Fruit fly (Drosophila melanogaster) whole organism, embryonic: ENCODE results near the gene pix.

Experiments
- Awh ChIP-seq: fragments of 200-800 bp; sonication (Bioruptor generic); IDR thresholded peaks from 2 replicates; pipeline ENCODE4, ENCODE4 v1.3.6; 2022; ENCODE audit warnings: missing biosample characterization, missing genetic modification characterization
- C15 ChIP-seq: fragments of 200-800 bp; sonication (Bioruptor generic); IDR thresholded peaks from 3 replicates; pipeline ENCODE4 v1.3.6; 2022; ENCODE audit warnings: missing biosample characterization, missing genetic modification characterization
- CG10147 ChIP-seq: fragments of 200-800 bp; sonication (Bioruptor generic); optimal IDR thresholded peaks from 2 replicates; lab custom pipeline; 2019; ENCODE audit warnings: missing biosample characterization, mild to moderate bottlenecking, missing genetic modification characterization, moderate library complexity
- CG1024 ChIP-seq: fragments of 200-800 bp; sonication (Bioruptor generic); IDR thresholded peaks from 2 replicates; pipeline ENCODE4 v1.3.6; 2022; ENCODE audit warnings: missing biosample characterization, missing genetic modification characterization
- CG10959 ChIP-seq: fragments of 200-800 bp; sonication (Bioruptor generic); IDR thresholded peaks from 2 replicates; pipeline ENCODE4 v1.3.6; 2022; ENCODE audit warnings: missing biosample characterization, missing genetic modification characterization
- CG11695 ChIP-seq: fragments of 200-800 bp; sonication (Bioruptor generic); IDR thresholded peaks from 3 replicates; pipeline ENCODE4 v1.3.6; 2022; ENCODE audit warnings: missing biosample characterization, missing genetic modification characterization
- CG12391 ChIP-seq: fragments of 200-800 bp; sonication (Bioruptor generic); optimal IDR thresholded peaks from 3 replicates; lab custom pipeline; 2018; ENCODE audit warnings: missing biosample characterization, mild to moderate bottlenecking, missing genetic modification characterization, moderate library complexity
- CG12659 ChIP-seq: fragments of 200-800 bp; sonication (Bioruptor generic); optimal IDR thresholded peaks from 3 replicates; lab custom pipeline; 2017; ENCODE audit warnings: mild to moderate bottlenecking, missing biosample characterization, missing genetic modification reagents, missing genetic modification characterization
- CG14667 ChIP-seq: fragments of 200-800 bp; sonication (Bioruptor generic); IDR thresholded peaks from 2 replicates; pipeline ENCODE4 v1.3.6; 2022; ENCODE audit warnings: missing biosample characterization, missing genetic modification characterization
- CG1602 ChIP-seq: fragments of 200-800 bp; sonication (Bioruptor generic); optimal IDR thresholded peaks from 3 replicates; lab custom pipeline; 2016; ENCODE audit warnings: missing biosample characterization, missing genetic modification characterization
- CG16813 ChIP-seq: fragments of 200-800 bp; sonication (Bioruptor generic); IDR thresholded peaks from 3 replicates; pipeline ENCODE4 v1.3.6; 2022; ENCODE audit warnings: missing biosample characterization, missing genetic modification characterization; ENCODE audit not compliant: partially characterized antibody
- CG17186 ChIP-seq: fragments of 200-800 bp; sonication (Bioruptor generic); optimal IDR thresholded peaks from 3 replicates; lab custom pipeline; 2017; ENCODE audit warnings: missing biosample characterization, missing genetic modification reagents, missing genetic modification characterization
- CG17568 ChIP-seq: fragments of 200-800 bp; sonication (Bioruptor generic); optimal IDR thresholded peaks from 2 replicates; lab custom pipeline; 2018; ENCODE audit warnings: missing biosample characterization, mild to moderate bottlenecking, missing genetic modification characterization, moderate library complexity
- CG17802 ChIP-seq: fragments of 200-800 bp; sonication (Bioruptor generic); optimal IDR thresholded peaks from 2 replicates; lab custom pipeline; 2018; ENCODE audit warnings: missing biosample characterization, mild to moderate bottlenecking, missing genetic modification characterization, moderate library complexity
- CG17912 ChIP-seq: fragments of 200-800 bp; sonication (Bioruptor generic); optimal IDR thresholded peaks from 2 replicates; lab custom pipeline; 2018; ENCODE audit warnings: missing biosample characterization, mild to moderate bottlenecking, missing genetic modification characterization
- CG2202 ChIP-seq: fragments of 200-800 bp; sonication (Bioruptor generic); optimal IDR thresholded peaks from 2 replicates; lab custom pipeline; 2018; ENCODE audit warnings: missing biosample characterization, mild to moderate bottlenecking, missing genetic modification characterization
- CG31388 ChIP-seq: fragments of 200-800 bp; sonication (Bioruptor generic); optimal IDR thresholded peaks from 2 replicates; lab custom pipeline; 2016; ENCODE audit warnings: missing biosample characterization, missing genetic modification characterization
- CG34224 ChIP-seq: fragments of 200-800 bp; sonication (Bioruptor generic); IDR thresholded peaks from 3 replicates; pipeline ENCODE4 v1.3.6; 2022; ENCODE audit warnings: missing biosample characterization, missing genetic modification characterization; ENCODE audit not compliant: partially characterized antibody
- CG4707 ChIP-seq: fragments of 200-800 bp; sonication (Bioruptor generic); optimal IDR thresholded peaks from 2 replicates; lab custom pipeline; 2018; ENCODE audit warnings: missing biosample characterization, mild to moderate bottlenecking, missing genetic modification characterization, moderate library complexity
- CG6272 ChIP-seq: fragments of 200-800 bp; sonication (Bioruptor generic); IDR thresholded peaks from 2 replicates; pipeline ENCODE4 v1.3.6; 2022; ENCODE audit warnings: missing biosample characterization, missing genetic modification characterization
- CG7963 ChIP-seq: fragments of 200-800 bp; sonication (Bioruptor generic); IDR thresholded peaks from 3 replicates; pipeline ENCODE4 v1.3.6; 2022; ENCODE audit warnings: missing biosample characterization, missing genetic modification characterization; ENCODE audit not compliant: partially characterized antibody
- CG8089 ChIP-seq: fragments of 200-800 bp; sonication (Bioruptor generic); optimal IDR thresholded peaks from 3 replicates; lab custom pipeline; 2016; ENCODE audit warnings: missing biosample characterization, missing genetic modification characterization
- D19B ChIP-seq: fragments of 200-800 bp; sonication (Bioruptor generic); optimal IDR thresholded peaks from 2 replicates; lab custom pipeline; 2017; ENCODE audit warnings: missing biosample characterization, mild to moderate bottlenecking, missing genetic modification characterization
- Dfd ChIP-seq, 2 experiments: fragments of >200 bp; optimal IDR thresholded peaks; 2 replicates each; lab custom pipeline; 2017; ENCODE audit warnings: missing biosample characterization in 2 of 2, missing genetic modification characterization in 2 of 2
- Ets65A ChIP-seq: fragments of 200-800 bp; sonication (Bioruptor generic); peaks from one replicate; lab custom pipeline; 2016; ENCODE audit warnings: missing biosample characterization, missing genetic modification characterization
- HLH3B ChIP-seq: fragments of 200-800 bp; sonication (Bioruptor generic); IDR thresholded peaks from 2 replicates; pipeline ENCODE4 v1.3.6; 2022; ENCODE audit warnings: missing biosample characterization, missing genetic modification characterization
- HLH4C ChIP-seq: fragments of 200-800 bp; sonication (Bioruptor generic); IDR thresholded peaks from 3 replicates; pipeline ENCODE4 v1.3.6; 2022; ENCODE audit warnings: missing biosample characterization, missing genetic modification characterization; ENCODE audit not compliant: partially characterized antibody
- Hand ChIP-seq: fragments of 200-800 bp; sonication (Bioruptor generic); optimal IDR thresholded peaks from 2 replicates; lab custom pipeline; 2017; ENCODE audit warnings: mild to moderate bottlenecking, missing biosample characterization, missing genetic modification reagents, missing genetic modification characterization
- Hmx ChIP-seq: fragments of 200-800 bp; sonication (Bioruptor generic); optimal IDR thresholded peaks from 2 replicates; lab custom pipeline; 2016; ENCODE audit warnings: missing biosample characterization, missing genetic modification characterization
- Hr78 ChIP-seq, 2 experiments: fragments of 200-800 bp in 1 of 2; fragments of >200 bp in 1 of 2; sonication (Bioruptor generic) in 1 of 2; optimal IDR thresholded peaks; 2 replicates each; lab custom pipeline; 2017 to 2019; ENCODE audit warnings: missing biosample characterization in 2 of 2, missing genetic modification characterization in 2 of 2, mild to moderate bottlenecking in 1 of 2, moderate library complexity in 1 of 2
- MBD-R2 ChIP-seq: fragments of 200-800 bp; sonication (Bioruptor generic); IDR thresholded peaks from 2 replicates; pipeline ENCODE4 v1.3.6; 2022; ENCODE audit warnings: missing biosample characterization, missing genetic modification characterization
- Mad ChIP-seq: fragments of 200-800 bp; sonication (Bioruptor generic); optimal IDR thresholded peaks from 2 replicates; lab custom pipeline; 2016; ENCODE audit warnings: missing biosample characterization, missing genetic modification characterization
- Scr ChIP-seq: fragments of 200-800 bp; sonication (Bioruptor generic); IDR thresholded peaks from 2 replicates; pipeline ENCODE4 v1.3.6; 2022; ENCODE audit warnings: missing biosample characterization, missing genetic modification characterization; ENCODE audit not compliant: partially characterized antibody
- bab2 ChIP-seq: fragments of 200-800 bp; sonication (Bioruptor generic); optimal IDR thresholded peaks from 2 replicates; lab custom pipeline; 2016; ENCODE audit warnings: missing biosample characterization, missing genetic modification characterization
- bbx ChIP-seq: fragments of 200-800 bp; sonication (Bioruptor generic); IDR thresholded peaks from 2 replicates; pipeline ENCODE4 v1.3.6; 2022; ENCODE audit warnings: missing biosample characterization, missing genetic modification characterization; ENCODE audit not compliant: partially characterized antibody
- bowl ChIP-seq: fragments of 200-800 bp; sonication (Bioruptor generic); IDR thresholded peaks from 2 replicates; pipeline ENCODE4 v1.3.6; 2022; ENCODE audit warnings: missing biosample characterization, missing genetic modification characterization
- fd102C ChIP-seq: fragments of 200-800 bp; sonication (Bioruptor generic); optimal IDR thresholded peaks from 2 replicates; lab custom pipeline; 2018; ENCODE audit warnings: missing biosample characterization, mild to moderate bottlenecking, missing genetic modification characterization, moderate library complexity
- ftz-f1 ChIP-seq: fragments of 200-800 bp; sonication (Bioruptor generic); optimal IDR thresholded peaks from 2 replicates; lab custom pipeline; 2016; ENCODE audit warnings: missing biosample characterization, missing genetic modification characterization
- gfzf ChIP-seq: fragments of 200-800 bp; sonication (Bioruptor generic); optimal IDR thresholded peaks from 2 replicates; lab custom pipeline; 2016; ENCODE audit warnings: missing biosample characterization, mild to moderate bottlenecking, missing genetic modification characterization, moderate library complexity
- hb ChIP-seq: fragments of 200-800 bp; sonication (Bioruptor generic); IDR thresholded peaks from 3 replicates; pipeline ENCODE4 v1.3.6; 2022; ENCODE audit warnings: missing biosample characterization, missing genetic modification characterization; ENCODE audit not compliant: partially characterized antibody
- nerfin-2 ChIP-seq: fragments of 200-800 bp; sonication (Bioruptor generic); IDR thresholded peaks from 2 replicates; pipeline ENCODE4 v1.3.6; 2022; ENCODE audit warnings: missing biosample characterization, missing genetic modification characterization; ENCODE audit not compliant: partially characterized antibody
- peb ChIP-seq: fragments of 200-800 bp; sonication (Bioruptor generic); IDR thresholded peaks from 2 replicates; pipeline ENCODE4 v1.3.6; 2022; ENCODE audit warnings: missing biosample characterization, missing genetic modification characterization
- rib ChIP-seq: fragments of 200-800 bp; sonication (Bioruptor generic); IDR thresholded peaks from 2 replicates; pipeline ENCODE4 v1.3.6; 2022; ENCODE audit warnings: missing biosample characterization, missing genetic modification characterization
- run ChIP-seq: fragments of 200-800 bp; sonication (Bioruptor generic); optimal IDR thresholded peaks from 3 replicates; lab custom pipeline; 2018; ENCODE audit warnings: missing biosample characterization, mild to moderate bottlenecking, missing genetic modification characterization
- salm ChIP-seq: fragments of 200-800 bp; sonication (Bioruptor generic); optimal IDR thresholded peaks from 2 replicates; lab custom pipeline; 2018; ENCODE audit warnings: missing biosample characterization, mild to moderate bottlenecking, missing genetic modification characterization
- scrt ChIP-seq: fragments of 200-800 bp; sonication (Bioruptor generic); optimal IDR thresholded peaks from 2 replicates; lab custom pipeline; 2018; ENCODE audit warnings: missing biosample characterization, mild to moderate bottlenecking, missing genetic modification characterization, moderate library complexity
- slou ChIP-seq: fragments of 200-800 bp; sonication (Bioruptor generic); optimal IDR thresholded peaks from 3 replicates; lab custom pipeline; 2016; ENCODE audit warnings: missing biosample characterization, missing genetic modification characterization
- stwl ChIP-seq: fragments of 200-800 bp; sonication (Bioruptor generic); optimal IDR thresholded peaks from 3 replicates; lab custom pipeline; 2018; ENCODE audit warnings: missing biosample characterization, mild to moderate bottlenecking, missing genetic modification characterization, moderate library complexity
- trh ChIP-seq: fragments of 200-800 bp; sonication (Bioruptor generic); optimal IDR thresholded peaks from 2 replicates; lab custom pipeline; 2016; ENCODE audit warnings: missing biosample characterization, missing genetic modification characterization
- unc-4 ChIP-seq: fragments of 200-800 bp; sonication (Bioruptor generic); IDR thresholded peaks from 2 replicates; pipeline ENCODE4 v1.3.6; 2022; ENCODE audit warnings: missing biosample characterization, missing genetic modification characterization; ENCODE audit not compliant: partially characterized antibody

pix gene

DNA sequence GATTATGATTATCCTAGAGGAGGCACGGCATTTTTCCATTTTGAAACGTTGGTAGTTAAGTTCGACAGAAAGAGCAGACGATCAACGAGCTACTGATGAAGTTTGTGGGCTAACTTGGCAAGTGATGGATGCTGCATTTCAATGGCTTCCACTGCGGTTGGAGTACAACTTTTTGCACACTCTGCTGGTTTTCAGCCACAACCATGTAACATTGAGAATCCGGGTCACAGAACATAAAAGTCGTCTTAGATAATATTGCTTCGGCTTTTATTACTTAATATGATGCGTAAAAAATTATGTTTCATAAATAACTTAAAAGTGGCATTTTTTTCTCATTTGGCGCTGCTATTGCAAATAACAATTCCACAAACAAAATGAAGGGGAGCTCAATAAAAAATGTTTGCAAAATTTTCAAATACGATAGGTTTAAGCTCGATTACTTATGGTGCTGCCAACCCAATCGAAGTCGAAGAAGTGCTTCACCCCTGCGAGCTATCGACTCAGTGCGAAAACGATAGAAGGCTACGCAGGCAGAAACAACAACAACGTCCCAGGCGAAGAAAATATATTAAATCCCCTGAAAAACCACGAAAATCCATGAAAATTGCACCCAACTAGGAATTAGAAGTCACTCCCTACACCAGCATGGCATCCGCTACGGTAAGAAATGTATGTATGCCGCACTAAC, 8.1 kb downstream of the pix start, which contains the start of the genes CG5653 and CG5021 (continued):
- TF ChIP-seq stwl (tag; lab: Kevin White, UChicago), result peak; percentile 53
- no peak for TF ChIP-seq salm
- TF ChIP-seq CG31388, result no peak
- peak; percentile 27 for TF ChIP-seq gfzf (GFP tag; lab: Kevin White, UChicago)
- peak; percentile 70; the same call in 2 of the 3 replicates for TF ChIP-seq hb (GFP tag; lab: Robert Waterston, UW)
- no peak for TF ChIP-seq trh (GFP tag; lab: Kevin White, UChicago)
- peak; percentile 66 for TF ChIP-seq CG34224 (GFP tag; lab: Robert Waterston, UW)
- TF ChIP-seq slou, result no peak
- TF ChIP-seq CG10147 (GFP tag; lab: Kevin White, UChicago), result no peak
- no peak for TF ChIP-seq CG1602 (GFP tag; lab: Kevin White, UChicago)
- TF ChIP-seq CG4707, result no peak
- peak; percentile 52; the same call in 1 of the 2 replicates for TF ChIP-seq rib
- TF ChIP-seq CG16813, result peak; percentile 49; the same call in 1 of the 3 replicates
- peak; percentile 22 for TF ChIP-seq CG12659 (GFP tag; lab: Kevin White, UChicago)
- no peak for TF ChIP-seq Hr78 (GFP tag; optimal IDR thresholded peaks at IDR 0.05; lab: Kevin White, UChicago)
- TF ChIP-seq Ets65A (GFP tag; lab: Kevin White, UChicago), result no peak
- TF ChIP-seq CG2202 (tag; lab: Kevin White, UChicago), result no peak
- no peak for TF ChIP-seq CG17912 (GFP tag; lab: Kevin White, UChicago)
- TF ChIP-seq C15 (GFP tag; lab: Robert Waterston, UW), result no peak
- TF ChIP-seq ftz-f1, result peak; percentile 82
- TF ChIP-seq MBD-R2 (GFP tag; lab: Robert Waterston, UW), result peak; percentile 62; the same call in 1 of the 2 replicates
- no peak for TF ChIP-seq CG17802 (tag; lab: Kevin White, UChicago)
- TF ChIP-seq bowl, result no peak
- TF ChIP-seq CG6272 (GFP tag; lab: Robert Waterston, UW), result no peak
- peak; percentile 47 for TF ChIP-seq Scr (GFP tag; lab: Robert Waterston, UW)
- no peak for TF ChIP-seq Awh (GFP tag; lab: Robert Waterston, UW)
- no peak for TF ChIP-seq CG17186 (GFP tag; lab: Kevin White, UChicago)
- no peak for TF ChIP-seq CG8089 (GFP tag; lab: Kevin White, UChicago)
- TF ChIP-seq CG7963, result peak; percentile 68
- no peak for TF ChIP-seq D19B (GFP tag; lab: Kevin White, UChicago)
- no peak for TF ChIP-seq CG12391 (tag; lab: Kevin White, UChicago)
- TF ChIP-seq peb (GFP tag; lab: Robert Waterston, UW), result no peak
- no peak for TF ChIP-seq bab2 (GFP tag; lab: Kevin White, UChicago)
- no peak for TF ChIP-seq CG1024 (GFP tag; lab: Robert Waterston, UW)
- TF ChIP-seq HLH4C (GFP tag; lab: Robert Waterston, UW), result peak; percentile 68; the same call in 2 of the 3 replicates
- TF ChIP-seq, all 482 proteins: peak for 46

DNA sequence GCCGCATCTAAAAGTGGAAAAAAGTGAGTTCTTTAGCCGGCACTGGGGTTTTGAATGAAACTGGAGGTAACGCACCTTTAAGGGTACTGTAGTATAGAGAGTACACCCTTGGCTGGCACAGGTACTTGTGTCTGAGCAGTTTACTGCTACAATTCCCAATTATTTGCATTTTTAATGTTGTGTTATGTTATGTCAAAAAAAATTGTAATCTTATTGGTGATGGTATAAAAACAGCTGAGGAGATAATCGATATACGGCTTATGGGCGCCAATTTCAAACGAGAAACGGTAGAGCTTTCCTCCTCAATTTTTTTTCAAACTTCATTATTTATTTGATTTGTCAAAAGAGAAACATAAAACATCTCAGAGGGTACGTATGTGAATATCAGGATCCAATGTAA, 10.1 kb downstream of the pix start, which contains the start of gene ValRS-m:
Gene ValRS-m, minus strand, starts transcription at position 312 of the 400 bp plus-strand sequence.
- TF ChIP-seq bbx (peak; percentile 53; the same call in 1 of the 2 replicates), fd102C (no peak), CG10147 (GFP tag; lab: Kevin White, UChicago) (no peak), CG10959 (GFP tag; lab: Robert Waterston, UW) (no peak), CG14667 (no peak), nerfin-2 (GFP tag; lab: Robert Waterston, UW) (no peak), CG11695 (no peak), run (tag; lab: Kevin White, UChicago) (no peak), scrt (GFP tag; lab: Kevin White, UChicago) (no peak), Hand (GFP tag; lab: Kevin White, UChicago) (no peak), unc-4 (0 out of 2 replicates have a peak, but pooled peaks have one; percentile 20), Dfd (GFP tag; optimal IDR thresholded peaks at IDR 0.05; lab: Kevin White, UChicago) (no peak), Hmx (GFP tag; lab: Kevin White, UChicago) (no peak), Mad (GFP tag; lab: Kevin White, UChicago) (no peak), HLH3B (GFP tag; lab: Robert Waterston, UW) (no peak), CG17568 (no peak), trh (GFP tag; lab: Kevin White, UChicago) (no peak)
